Worm (Caenorhabditis elegans) whole organism, L3 larva: Measurements from ENCODE around the gene ahsa-1.
A peak's percentile ranks its signal among the peaks of the same experiment; 100 is the strongest.

Source experiments
- R02D3.7 ChIP-seq: fragments of 150-350 bp; optimal IDR thresholded peaks from 2 replicates; lab custom pipeline; 2014; ENCODE audit warnings: missing biosample characterization, missing genetic modification characterization
- ZK546.5 ChIP-seq: sonication (generic microtip); optimal IDR thresholded peaks from 2 replicates; lab custom pipeline; 2017; ENCODE audit warnings: missing biosample characterization, missing genetic modification characterization
- aly-2 ChIP-seq: fragments of 150-350 bp; optimal IDR thresholded peaks from 2 replicates; lab custom pipeline; 2014; ENCODE audit warnings: missing biosample characterization, missing genetic modification characterization
- ceh-16 ChIP-seq: sonication (generic microtip); optimal IDR thresholded peaks from 2 replicates; lab custom pipeline; 2017; ENCODE audit warnings: missing biosample characterization, missing genetic modification characterization
- ceh-28 ChIP-seq: fragments of 150-350 bp; optimal IDR thresholded peaks from 2 replicates; lab custom pipeline; 2014; ENCODE audit warnings: missing biosample characterization, missing genetic modification reagents, missing genetic modification characterization
- ceh-82 ChIP-seq: fragments of 150-350 bp; optimal IDR thresholded peaks from 2 replicates; lab custom pipeline; 2014; ENCODE audit warnings: missing biosample characterization, missing genetic modification characterization
- daf-12 ChIP-seq: fragments of 150-350 bp; optimal IDR thresholded peaks from 2 replicates; lab custom pipeline; 2014; ENCODE audit warnings: missing biosample characterization, missing genetic modification reagents, missing genetic modification characterization
- egl-27 ChIP-seq: sonication (generic microtip); optimal IDR thresholded peaks from 4 replicates; lab custom pipeline; 2017; ENCODE audit warnings: missing biosample characterization, missing genetic modification reagents, missing genetic modification characterization
- egl-5 ChIP-seq: fragments of 150-350 bp; optimal IDR thresholded peaks from 2 replicates; lab custom pipeline; 2017; ENCODE audit warnings: missing biosample characterization, missing genetic modification reagents, missing genetic modification characterization, inconsistent platforms
- elt-2 ChIP-seq: sonication (generic microtip); optimal IDR thresholded peaks from 2 replicates; lab custom pipeline; 2016; ENCODE audit warnings: missing genetic modification reagents, mild to moderate bottlenecking, missing genetic modification characterization, missing compliant biosample characterization
- elt-3 ChIP-seq, 3 experiments: fragments of 150-350 bp in 1 of 3; sonication (generic microtip) in 2 of 3; optimal IDR thresholded peaks; 2 replicates in 2 of 3; 4 replicates in 1 of 3; lab custom pipeline; 2014 to 2017; ENCODE audit warnings: missing biosample characterization in 3 of 3, missing genetic modification characterization in 3 of 3
- eor-1 ChIP-seq, 2 experiments: fragments of 150-350 bp; optimal IDR thresholded peaks; 2 replicates each; lab custom pipeline; 2014 to 2018; ENCODE audit warnings: missing biosample characterization in 2 of 2, missing genetic modification characterization in 2 of 2
- fkh-10 ChIP-seq: sonication (generic microtip); optimal IDR thresholded peaks from 2 replicates; lab custom pipeline; 2017; ENCODE audit warnings: missing biosample characterization, missing genetic modification reagents, missing genetic modification characterization
- fkh-2 ChIP-seq: fragments of 150-350 bp; optimal IDR thresholded peaks from 2 replicates; lab custom pipeline; 2014; ENCODE audit warnings: missing biosample characterization, missing genetic modification reagents, missing genetic modification characterization
- lin-15B ChIP-seq: fragments of 150-350 bp; optimal IDR thresholded peaks from 2 replicates; lab custom pipeline; 2014; ENCODE audit warnings: missing biosample characterization, missing genetic modification characterization
- lin-39 ChIP-seq: fragments of 150-350 bp; optimal IDR thresholded peaks from 2 replicates; lab custom pipeline; 2018; ENCODE audit warnings: missing biosample characterization, missing genetic modification reagents, missing genetic modification characterization
- lsy-12 ChIP-seq: sonication (generic microtip); optimal IDR thresholded peaks from 2 replicates; lab custom pipeline; 2016; ENCODE audit warnings: mild to moderate bottlenecking, missing genetic modification characterization, missing compliant biosample characterization
- mdl-1 ChIP-seq: fragments of 150-350 bp; optimal IDR thresholded peaks from 2 replicates; lab custom pipeline; 2014; ENCODE audit warnings: missing biosample characterization, missing genetic modification characterization
- mml-1 ChIP-seq: fragments of 150-350 bp; sonication (generic microtip); optimal IDR thresholded peaks from 3 replicates; lab custom pipeline; 2014; ENCODE audit warnings: missing biosample characterization, missing genetic modification characterization
- nfya-1 ChIP-seq: sonication (generic microtip); optimal IDR thresholded peaks from 2 replicates; lab custom pipeline; 2017; ENCODE audit warnings: missing genetic modification characterization, mild to moderate bottlenecking, missing compliant biosample characterization, antibody characterized with exemption, moderate library complexity; ENCODE audit not compliant: insufficient read depth
- nhr-11 ChIP-seq: fragments of 150-350 bp; optimal IDR thresholded peaks from 2 replicates; lab custom pipeline; 2014; ENCODE audit warnings: missing biosample characterization, missing genetic modification characterization
- nhr-25 ChIP-seq: sonication (generic microtip); optimal IDR thresholded peaks from 2 replicates; lab custom pipeline; 2017; ENCODE audit warnings: missing biosample characterization, missing genetic modification characterization
- nhr-28 ChIP-seq: fragments of 150-350 bp; optimal IDR thresholded peaks from 2 replicates; lab custom pipeline; 2014; ENCODE audit warnings: missing biosample characterization, missing genetic modification characterization
- nhr-67 ChIP-seq: fragments of 150-350 bp; optimal IDR thresholded peaks from 2 replicates; lab custom pipeline; 2014; ENCODE audit warnings: missing biosample characterization, missing genetic modification characterization
- nhr-76 ChIP-seq: fragments of 150-350 bp; sonication (generic microtip); optimal IDR thresholded peaks from 5 replicates; lab custom pipeline; 2014; ENCODE audit warnings: missing biosample characterization, missing genetic modification characterization
- nhr-77 ChIP-seq: fragments of 150-350 bp; optimal IDR thresholded peaks from 2 replicates; lab custom pipeline; 2014; ENCODE audit warnings: missing biosample characterization, missing genetic modification characterization
- pha-4 ChIP-seq: fragments of 150-350 bp; optimal IDR thresholded peaks from 2 replicates; lab custom pipeline; 2014; ENCODE audit warnings: missing biosample characterization, missing genetic modification reagents, missing genetic modification characterization
- pqm-1 ChIP-seq: fragments of 150-350 bp; optimal IDR thresholded peaks from 2 replicates; lab custom pipeline; 2017; ENCODE audit warnings: missing biosample characterization, missing genetic modification characterization, inconsistent platforms
- sea-2 ChIP-seq: fragments of 150-350 bp; sonication (generic microtip); optimal IDR thresholded peaks from 4 replicates; lab custom pipeline; 2014; ENCODE audit warnings: missing biosample characterization, missing genetic modification reagents, missing genetic modification characterization
- skn-1 ChIP-seq: fragments of 150-350 bp; optimal IDR thresholded peaks from 2 replicates; lab custom pipeline; 2014; ENCODE audit warnings: missing biosample characterization, missing genetic modification characterization
- snpc-4 ChIP-seq: fragments of 150-350 bp; optimal IDR thresholded peaks from 2 replicates; lab custom pipeline; 2014; ENCODE audit warnings: missing biosample characterization, missing genetic modification characterization
- tbx-2 ChIP-seq: sonication (generic microtip); optimal IDR thresholded peaks from 2 replicates; lab custom pipeline; 2016; ENCODE audit warnings: mild to moderate bottlenecking, missing genetic modification characterization, missing compliant biosample characterization
- zag-1 ChIP-seq: fragments of 150-350 bp; optimal IDR thresholded peaks from 2 replicates; lab custom pipeline; 2014; ENCODE audit warnings: missing biosample characterization, missing genetic modification characterization
- ztf-11 ChIP-seq: fragments of 150-350 bp; optimal IDR thresholded peaks from 2 replicates; lab custom pipeline; 2014; ENCODE audit warnings: missing biosample characterization, missing genetic modification characterization
- ztf-4 ChIP-seq: fragments of 150-350 bp; optimal IDR thresholded peaks from 2 replicates; lab custom pipeline; 2014; ENCODE audit warnings: missing biosample characterization, missing genetic modification characterization

Gene ahsa-1

ce11 chrV:15071015-15071810 is 14.0 kb downstream of the ahsa-1 start, which contains the start of gene unc-76 (continued):
- no peak for TF ChIP-seq nhr-28 (tag; lab: Kevin White, UChicago)
- TF ChIP-seq fkh-10 (GFP tag; lab: Kevin White, UChicago) = peak; percentile 54
- no peak for TF ChIP-seq ztf-11
- peak; percentile 81 for TF ChIP-seq nfya-1
- peak; percentile 62 for TF ChIP-seq egl-5 (tag; lab: Kevin White, UChicago)
- TF ChIP-seq zag-1 (tag; lab: Kevin White, UChicago) = peak; percentile 73
- TF ChIP-seq tbx-2 = peak; percentile 74
- TF ChIP-seq skn-1 = no peak
- TF ChIP-seq pha-4 = peak; percentile 89
- TF ChIP-seq ztf-4 = no peak
- no peak for TF ChIP-seq fkh-2 (tag; lab: Kevin White, UChicago)
- no peak for TF ChIP-seq ceh-16 (tag; lab: Kevin White, UChicago)
- peak; percentile 61 for TF ChIP-seq snpc-4
- TF ChIP-seq ZK546.5 (tag; lab: Kevin White, UChicago) = no peak
- no peak for TF ChIP-seq pqm-1 (tag; lab: Kevin White, UChicago)
- no peak for TF ChIP-seq aly-2 (tag; lab: Kevin White, UChicago)
- TF ChIP-seq elt-2 (tag; lab: Kevin White, UChicago) = peak; percentile 0
- TF ChIP-seq ceh-82 (tag; lab: Kevin White, UChicago) = no peak
- no peak for TF ChIP-seq mml-1 (tag; lab: Kevin White, UChicago)
- peak; percentile 62 for TF ChIP-seq lin-15B (tag; lab: Kevin White, UChicago)
- TF ChIP-seq nhr-77 (tag; lab: Kevin White, UChicago) = no peak
- TF ChIP-seq, all 47 proteins: peak for 21

ce11 chrV:15069435-15069985 is 15.7 kb downstream of the ahsa-1 start:
- TF ChIP-seq ceh-28 (tag; lab: Kevin White, UChicago) (no peak), fkh-10 (GFP tag; lab: Kevin White, UChicago) (peak; percentile 52)

- TF ChIP-seq daf-12 (tag; lab: Kevin White, UChicago) (no peak), lin-39 (tag; lab: Kevin White, UChicago) (no peak), elt-3 (tag; optimal IDR thresholded peaks at IDR 0.05; lab: Kevin White, UChicago) (no peak), pqm-1 (tag; lab: Kevin White, UChicago) (no peak), nhr-11 (tag; lab: Kevin White, UChicago) (no peak), fkh-2 (tag; lab: Kevin White, UChicago) (no peak), lsy-12 (no peak), nhr-25 (no peak), nhr-76 (tag; lab: Kevin White, UChicago) (no peak), ztf-4 (no peak), aly-2 (tag; lab: Kevin White, UChicago) (no peak), R02D3.7 (tag; lab: Kevin White, UChicago) (no peak), ceh-82 (tag; lab: Kevin White, UChicago) (no peak), sea-2 (GFP tag; lab: Kevin White, UChicago) (no peak), mdl-1 (no peak), egl-27 (tag; lab: Kevin White, UChicago) (no peak), ztf-11 (no peak), nhr-67 (tag; lab: Kevin White, UChicago) (no peak), ZK546.5 (tag; lab: Kevin White, UChicago) (no peak)
Measured at ce11 chrV:15068378-15068777, 16.8 kb downstream of the ahsa-1 start, which contains the start of gene dnj-3. TSS of gene dnj-3 (plus strand) at chrV:15068678.

- no peak for TF ChIP-seq ceh-28 (tag; lab: Kevin White, UChicago)
- no peak for TF ChIP-seq eor-1 (tag; optimal IDR thresholded peaks at IDR 0.05; lab: Kevin White, UChicago)
Measured at ce11 chrV:15067165-15067564, 18.0 kb downstream of the ahsa-1 start, which contains the start of gene C25D7.10. TSS of gene C25D7.10 (plus strand) at chrV:15067465.
